Fruit fly (Drosophila melanogaster): ENCODE data around the gene CG42705.

dm6 chrX:7416953-7417352 lies 3.3 kb downstream of the CG42705 start, which contains the start of gene CG34337:
- no peak for TF ChIP-seq Dll (optimal IDR thresholded peaks at IDR 0.05)
- no peak for TF ChIP-seq usp (GFP tag; optimal IDR thresholded peaks at IDR 0.05)
- TF ChIP-seq psq (optimal IDR thresholded peaks at IDR 0.05) = no peak
- TF ChIP-seq pan (optimal IDR thresholded peaks at IDR 0.05) = no peak
- TF ChIP-seq CG8478 (optimal IDR thresholded peaks at IDR 0.05) = no peak
- no peak for TF ChIP-seq EcR (GFP tag; optimal IDR thresholded peaks at IDR 0.05)

All from whole organism.